Worm (Caenorhabditis elegans) whole organism, L1 larva: ENCODE measurements around the gene fbxc-26.
"Not testable (repeated sequence)": the region's sequence is repeated elsewhere in the genome, so short reads cannot be mapped to it uniquely, and the experiment has no call there.

ENCODE experiments used
- C04F5.9 ChIP-seq: sonication (generic microtip); optimal IDR thresholded peaks from 2 replicates; lab custom pipeline; 2016; ENCODE audit warnings: missing genetic modification characterization, missing compliant biosample characterization
- F16B12.6 ChIP-seq: fragments of 150-350 bp; optimal IDR thresholded peaks from 2 replicates; lab custom pipeline; 2014; ENCODE audit warnings: missing biosample characterization, missing genetic modification characterization
- Y116A8C.19 ChIP-seq: sonication (generic microtip); optimal IDR thresholded peaks from 2 replicates; lab custom pipeline; 2016; ENCODE audit warnings: missing compliant biosample characterization, missing genetic modification characterization, borderline replicate concordance
- ama-1 ChIP-seq: fragments of 150-350 bp; optimal IDR thresholded peaks from 2 replicates; lab custom pipeline; 2014
- ceh-82 ChIP-seq, 3 experiments: fragments of 150-350 bp in 1 of 3; sonication (generic microtip) in 2 of 3; optimal IDR thresholded peaks; 2 replicates each; lab custom pipeline; 2014 to 2017; ENCODE audit warnings: missing biosample characterization in 3 of 3, missing genetic modification characterization in 3 of 3
- ceh-88 ChIP-seq: fragments of 200-800 bp; sonication (Bioruptor generic); IDR thresholded peaks from 2 replicates; pipeline ENCODE4 v1.3.6; 2022; ENCODE audit warnings: missing genetic modification characterization, missing compliant biosample characterization
- ces-1 ChIP-seq: fragments of 150-350 bp; optimal IDR thresholded peaks from 2 replicates; lab custom pipeline; 2014; ENCODE audit warnings: missing biosample characterization, missing genetic modification reagents, missing genetic modification characterization
- dsc-1 ChIP-seq: sonication (generic microtip); optimal IDR thresholded peaks from 2 replicates; lab custom pipeline; 2016; ENCODE audit warnings: mild to moderate bottlenecking, missing genetic modification characterization, missing compliant biosample characterization
- efl-1 ChIP-seq, 4 experiments: fragments of 150-350 bp; optimal IDR thresholded peaks in 3 of 4; peaks in 1 of 4; 1 replicate in 1 of 4; 2 replicates in 3 of 4; lab custom pipeline; 2014; ENCODE audit warnings: missing biosample characterization in 2 of 4, missing genetic modification characterization in 2 of 4, missing genetic modification reagents in 2 of 4
- egl-27 ChIP-seq, 2 experiments: fragments of 150-350 bp in 1 of 2; sonication (generic microtip); optimal IDR thresholded peaks; 3 replicates each; lab custom pipeline; 2017 to 2018; ENCODE audit warnings: missing biosample characterization in 2 of 2, missing genetic modification characterization in 2 of 2, missing genetic modification reagents in 2 of 2
- elt-2 ChIP-seq: sonication (generic microtip); optimal IDR thresholded peaks from 2 replicates; lab custom pipeline; 2016; ENCODE audit warnings: missing genetic modification characterization, mild to moderate bottlenecking, inconsistent platforms, missing compliant biosample characterization, missing genetic modification reagents
- fkh-4 ChIP-seq: sonication (generic microtip); optimal IDR thresholded peaks from 2 replicates; lab custom pipeline; 2016; ENCODE audit warnings: missing compliant biosample characterization, missing genetic modification characterization, borderline replicate concordance
- isw-1 ChIP-seq: fragments of 200-800 bp; sonication (Bioruptor generic); IDR thresholded peaks from 2 replicates; pipeline ENCODE4 v1.3.6; 2022; ENCODE audit warnings: missing genetic modification characterization, missing compliant biosample characterization
- lin-39 ChIP-seq: fragments of 150-350 bp; optimal IDR thresholded peaks from 2 replicates; lab custom pipeline; 2014; ENCODE audit warnings: missing biosample characterization, missing genetic modification reagents, missing genetic modification characterization
- lsy-2 ChIP-seq, 2 experiments: fragments of 150-350 bp; optimal IDR thresholded peaks; 2 replicates each; lab custom pipeline; 2014; ENCODE audit warnings: missing biosample characterization in 2 of 2, missing genetic modification characterization in 2 of 2
- mab-9 ChIP-seq: fragments of 200-800 bp; sonication (Bioruptor generic); IDR thresholded peaks from 2 replicates; pipeline ENCODE4 v1.3.6; 2022; ENCODE audit warnings: missing genetic modification reagents, missing genetic modification characterization, missing compliant biosample characterization
- mdl-1 ChIP-seq, 2 experiments: fragments of 150-350 bp; optimal IDR thresholded peaks; 2 replicates each; lab custom pipeline; 2014 to 2017; ENCODE audit warnings: missing biosample characterization in 2 of 2, missing genetic modification characterization in 2 of 2, inconsistent platforms in 1 of 2
- mep-1 ChIP-seq: fragments of 150-350 bp; optimal IDR thresholded peaks from 2 replicates; lab custom pipeline; 2014; ENCODE audit warnings: missing biosample characterization, missing genetic modification characterization
- nhr-19 ChIP-seq: fragments of 200-800 bp; sonication (Bioruptor generic); conservative IDR thresholded peaks from 2 replicates; pipeline ENCODE4 v1.3.6; 2022; ENCODE audit warnings: missing genetic modification characterization, missing compliant biosample characterization
- nhr-28 ChIP-seq: fragments of 150-350 bp; optimal IDR thresholded peaks from 2 replicates; lab custom pipeline; 2014; ENCODE audit warnings: missing biosample characterization, missing genetic modification characterization
- nhr-85 ChIP-seq: sonication (generic microtip); peaks from one replicate; lab custom pipeline; 2016; ENCODE audit warnings: missing genetic modification characterization, inconsistent platforms, missing compliant biosample characterization
- pag-3 ChIP-seq: sonication (generic microtip); optimal IDR thresholded peaks from 2 replicates; lab custom pipeline; 2017; ENCODE audit warnings: missing genetic modification characterization, mild to moderate bottlenecking, missing compliant biosample characterization, antibody characterized with exemption, borderline replicate concordance; ENCODE audit not compliant: insufficient read depth
- swsn-7 ChIP-seq: sonication (generic microtip); optimal IDR thresholded peaks from 2 replicates; lab custom pipeline; 2016; ENCODE audit warnings: missing genetic modification characterization, missing compliant biosample characterization
- unc-130 ChIP-seq: fragments of 150-350 bp; optimal IDR thresholded peaks from 2 replicates; lab custom pipeline; 2017; ENCODE audit warnings: missing biosample characterization, missing genetic modification characterization, inconsistent platforms
- unc-62 ChIP-seq: fragments of 150-350 bp; optimal IDR thresholded peaks from 2 replicates; lab custom pipeline; 2014; ENCODE audit warnings: missing biosample characterization, missing genetic modification reagents, missing genetic modification characterization
- unc-98 ChIP-seq: fragments of 200-800 bp; sonication (Bioruptor generic); IDR thresholded peaks from 2 replicates; pipeline ENCODE4 v1.3.6; 2022; ENCODE audit warnings: missing genetic modification characterization, missing compliant biosample characterization
- vab-15 ChIP-seq: sonication (generic microtip); optimal IDR thresholded peaks from 2 replicates; lab custom pipeline; 2017; ENCODE audit warnings: missing genotype, mild to moderate bottlenecking, missing genetic modification characterization, missing compliant biosample characterization
- xbp-1 ChIP-seq: sonication (generic microtip); optimal IDR thresholded peaks from 2 replicates; lab custom pipeline; 2016; ENCODE audit warnings: missing genetic modification characterization, missing compliant biosample characterization
- zag-1 ChIP-seq: fragments of 150-350 bp; optimal IDR thresholded peaks from 2 replicates; lab custom pipeline; 2014; ENCODE audit warnings: missing biosample characterization, missing genetic modification characterization
- ztf-11 ChIP-seq, 2 experiments: sonication (generic microtip); optimal IDR thresholded peaks; 2 replicates each; lab custom pipeline; 2016 to 2017; ENCODE audit warnings: missing genetic modification characterization in 2 of 2, missing biosample characterization in 1 of 2, missing compliant biosample characterization in 1 of 2
- ztf-4 ChIP-seq: fragments of 150-350 bp; optimal IDR thresholded peaks from 2 replicates; lab custom pipeline; 2014; ENCODE audit warnings: missing biosample characterization, missing genetic modification characterization

The fbxc-26 gene

DNA sequence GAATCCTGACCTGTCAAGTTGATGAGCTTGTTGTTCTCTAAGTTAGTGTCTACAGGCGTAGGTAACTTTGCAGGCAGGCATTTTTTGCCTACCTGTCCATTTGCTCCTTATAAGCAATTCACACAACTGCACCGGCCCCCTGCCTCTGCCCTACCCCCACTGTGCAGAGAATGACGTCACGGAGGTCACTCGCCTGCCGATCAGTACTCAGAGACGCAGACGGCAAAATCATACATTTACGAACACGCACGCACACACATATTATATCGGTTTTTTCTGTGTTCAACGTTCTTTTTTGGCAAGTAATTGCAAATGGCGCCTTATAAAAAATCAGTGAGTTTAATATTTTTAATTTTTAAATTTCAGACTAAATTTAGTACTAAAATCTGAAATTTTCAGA lies 30.9 kb downstream of the fbxc-26 start, which contains the start of gene duxl-1 (continued):
- TF ChIP-seq nhr-19 (GFP tag; lab: Robert Waterston, UW) (no peak), Y116A8C.19 (tag; lab: Kevin White, UChicago) (no peak), nhr-85 (tag; lab: Kevin White, UChicago) (peak; percentile 7), unc-130 (tag; lab: Kevin White, UChicago) (no peak), xbp-1 (tag; lab: Kevin White, UChicago) (no peak), fkh-4 (tag; lab: Kevin White, UChicago) (no peak), ces-1 (no peak), unc-98 (no peak), lin-39 (tag; lab: Kevin White, UChicago) (no peak), ztf-4 (tag; lab: Kevin White, UChicago) (no peak), unc-62 (GFP tag; lab: Kevin White, UChicago) (no peak), vab-15 (no peak), zag-1 (tag; lab: Kevin White, UChicago) (no peak), nhr-28 (tag; lab: Kevin White, UChicago) (no peak), mab-9 (no peak), lsy-2 (tag; optimal IDR thresholded peaks at IDR 0.05; lab: Kevin White, UChicago) (peak in 1 of 2 experiments; percentile 38), pag-3 (no peak), mep-1 (tag; lab: Kevin White, UChicago) (peak; percentile 18), F16B12.6 (tag; lab: Kevin White, UChicago) (no peak), ceh-82 (tag; optimal IDR thresholded peaks at IDR 0.05; lab: Kevin White, UChicago) (peak in 1 of 3 experiments; percentile 9), swsn-7 (tag; lab: Kevin White, UChicago) (no peak)

DNA sequence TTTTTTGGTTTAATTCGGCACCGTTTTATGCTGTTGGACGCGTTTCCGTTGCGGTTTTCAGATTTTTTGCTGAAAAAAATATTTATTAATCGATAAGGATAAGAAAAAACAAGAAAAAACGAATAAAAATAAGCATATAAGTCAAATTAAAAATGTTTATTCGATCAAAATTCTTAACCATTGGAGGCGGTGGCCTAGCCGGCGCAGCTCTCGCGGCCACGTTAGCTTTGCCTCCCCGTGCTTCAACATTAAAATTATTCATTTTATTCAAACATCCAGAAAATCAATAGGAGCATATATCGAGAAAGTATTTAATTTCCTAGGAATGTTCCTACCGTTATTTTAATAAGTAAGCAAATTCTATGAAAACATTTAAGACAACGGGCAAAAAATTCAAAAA lies 31.5 kb downstream of the fbxc-26 start, which contains the start of gene ZC204.14:
TSS of gene ZC204.14 (minus strand) at position 69 of the 400 bp plus-strand sequence.
- no peak for TF ChIP-seq egl-27 (tag; optimal IDR thresholded peaks at IDR 0.05; lab: Kevin White, UChicago)
- peak in 1 of 2 experiments; percentile 46 for TF ChIP-seq lsy-2 (tag; optimal IDR thresholded peaks at IDR 0.05; lab: Kevin White, UChicago)
- TF ChIP-seq, all 84 proteins: peak for 1

DNA sequence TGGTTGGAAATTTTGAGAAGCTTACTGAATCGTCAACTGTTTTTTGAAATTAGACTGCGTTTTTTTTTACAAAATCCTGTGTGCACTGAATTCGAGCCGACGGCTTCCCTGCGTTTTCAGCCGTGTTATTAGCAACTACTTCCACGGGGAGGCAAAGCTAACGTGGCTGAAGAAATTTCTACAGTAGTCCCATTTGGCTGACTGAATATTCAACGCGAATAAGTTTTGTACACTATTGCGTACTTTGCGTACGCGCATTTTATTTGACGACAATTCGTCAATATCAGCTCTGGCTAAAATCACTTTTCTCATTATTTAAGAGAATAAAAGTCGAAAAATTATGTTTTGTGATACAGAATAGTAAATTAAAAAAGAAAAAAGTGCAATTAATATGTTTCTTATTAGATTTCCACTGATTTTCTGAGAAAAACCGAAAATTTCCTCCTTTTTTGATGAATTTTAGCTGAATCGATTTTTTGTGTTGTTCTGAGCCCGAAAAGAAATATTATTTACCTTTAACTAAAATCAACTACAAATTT lies 33.1 kb downstream of the fbxc-26 start:
- TF ChIP-seq efl-1 (optimal IDR thresholded peaks at IDR 0.05; lab: Kevin White, UChicago) (peak in 1 of 2 experiments; percentile 9), lsy-2 (tag; optimal IDR thresholded peaks at IDR 0.05; lab: Kevin White, UChicago) (peak in 1 of 2 experiments; percentile 55), nhr-19 (GFP tag; lab: Robert Waterston, UW) (peak; percentile 41), ceh-88 (GFP tag; lab: Robert Waterston, UW) (peak; percentile 54)
- TF ChIP-seq efl-1 (GFP tag; optimal IDR thresholded peaks at IDR 0.05 in 1 of 2; lab: Kevin White, UChicago): not testable (repeated sequence)

ce11 chrII:1660888-1661287 lies 33.5 kb downstream of the fbxc-26 start, which contains the start of gene ZC204.13:
Gene ZC204.13, minus strand, starts transcription at chrII:1660988.
- not testable (repeated sequence) for TF ChIP-seq nhr-28, C04F5.9, F16B12.6 (tag; lab: Kevin White, UChicago)

- peak; percentile 74 for TF ChIP-seq elt-2 (tag; lab: Kevin White, UChicago)
Observed at ce11 chrII:1659729-1660128, 34.7 kb downstream of the fbxc-26 start.

DNA sequence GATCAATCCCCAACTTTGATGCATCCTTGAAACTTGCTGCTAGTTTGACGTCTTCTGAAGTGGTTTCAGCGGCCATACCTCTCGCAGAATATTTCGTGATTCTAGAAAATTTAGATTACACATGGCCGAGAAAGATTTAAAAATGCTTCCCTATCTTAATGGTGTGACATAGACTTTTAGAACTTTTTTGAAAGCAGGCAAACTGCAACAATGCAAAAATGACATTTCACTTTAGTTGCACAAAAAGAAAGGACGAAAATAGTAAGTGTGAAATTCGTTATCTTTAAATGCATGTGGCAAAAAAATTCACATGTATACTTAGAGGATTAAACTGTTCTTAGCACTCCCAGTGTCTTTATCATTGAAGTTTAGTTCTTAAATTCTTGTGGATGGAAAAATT lies 37.2 kb downstream of the fbxc-26 start, which contains the start of gene ZC204.12:
TSS of gene ZC204.12 (minus strand) at position 101 of the 400 bp plus-strand sequence.
- TF ChIP-seq mdl-1 (tag; optimal IDR thresholded peaks at IDR 0.05; lab: Kevin White, UChicago) (no peak), ceh-82 (tag; optimal IDR thresholded peaks at IDR 0.05; lab: Kevin White, UChicago) (no peak), ztf-4 (tag; lab: Kevin White, UChicago) (no peak), ztf-11 (tag; optimal IDR thresholded peaks at IDR 0.05; lab: Kevin White, UChicago) (no peak), mab-9 (no peak), dsc-1 (no peak), isw-1 (no peak), ama-1 (lab: Kevin White, UChicago) (no peak), xbp-1 (tag; lab: Kevin White, UChicago) (no peak)
